Fruit fly (Drosophila melanogaster) whole organism, pupa: Measurements from ENCODE around the gene dwg.
A peak's percentile ranks its signal among the peaks of the same experiment; 100 is the strongest.

ENCODE experiments used
- CG10348 ChIP-seq: fragments of 200-800 bp; sonication (Bioruptor generic); IDR thresholded peaks from 2 replicates; pipeline ENCODE4 v1.3.6; 2022; ENCODE audit warnings: missing biosample characterization, missing genetic modification characterization
- CG12605 ChIP-seq: fragments of 200-800 bp; sonication (Bioruptor generic); IDR thresholded peaks from 2 replicates; pipeline ENCODE4 v1.3.6; 2022; ENCODE audit warnings: missing biosample characterization, missing genetic modification characterization
- CG13204 ChIP-seq: fragments of 200-800 bp; sonication (Bioruptor generic); optimal IDR thresholded peaks from 2 replicates; lab custom pipeline; 2018; ENCODE audit warnings: missing biosample characterization, mild to moderate bottlenecking, missing genetic modification characterization, moderate library complexity
- CG14655 ChIP-seq: fragments of 200-800 bp; sonication (Bioruptor generic); optimal IDR thresholded peaks from 3 replicates; lab custom pipeline; 2017; ENCODE audit warnings: mild to moderate bottlenecking, missing biosample characterization, missing genetic modification reagents, missing genetic modification characterization
- CG15710 ChIP-seq: fragments of 200-800 bp; sonication (Bioruptor generic); optimal IDR thresholded peaks from 2 replicates; lab custom pipeline; 2018; ENCODE audit warnings: missing biosample characterization, mild to moderate bottlenecking, missing genetic modification characterization, moderate library complexity
- CG17806 ChIP-seq: fragments of 200-800 bp; sonication (Bioruptor generic); optimal IDR thresholded peaks from 2 replicates; lab custom pipeline; 2018; ENCODE audit warnings: missing biosample characterization, mild to moderate bottlenecking, missing genetic modification characterization, moderate library complexity
- CG32121 ChIP-seq: fragments of 200-800 bp; sonication (Bioruptor generic); IDR thresholded peaks from 2 replicates; pipeline ENCODE4 v1.3.6; 2022; ENCODE audit warnings: missing biosample characterization, missing genetic modification characterization
- CG34367 ChIP-seq: fragments of 200-800 bp; sonication (Bioruptor generic); optimal IDR thresholded peaks from 2 replicates; lab custom pipeline; 2018; ENCODE audit warnings: missing biosample characterization, mild to moderate bottlenecking, missing genetic modification characterization
- CG4496 ChIP-seq: fragments of 200-800 bp; sonication (Bioruptor generic); IDR thresholded peaks from 3 replicates; pipeline ENCODE4 v1.3.6; 2022; ENCODE audit warnings: missing biosample characterization, missing genetic modification characterization
- CG8159 ChIP-seq: fragments of 200-800 bp; sonication (Bioruptor generic); optimal IDR thresholded peaks from 3 replicates; lab custom pipeline; 2018; ENCODE audit warnings: missing biosample characterization, mild to moderate bottlenecking, missing genetic modification characterization, moderate library complexity
- CG8301 ChIP-seq: fragments of 200-800 bp; sonication (Bioruptor generic); optimal IDR thresholded peaks from 2 replicates; lab custom pipeline; 2018; ENCODE audit warnings: missing biosample characterization, mild to moderate bottlenecking, missing genetic modification characterization
- CG9948 ChIP-seq: fragments of 200-800 bp; sonication (Bioruptor generic); optimal IDR thresholded peaks from 2 replicates; lab custom pipeline; 2018; ENCODE audit warnings: missing biosample characterization, mild to moderate bottlenecking, missing genetic modification characterization, moderate library complexity
- D1 ChIP-seq: fragments of 200-800 bp; sonication (Bioruptor generic); optimal IDR thresholded peaks from 2 replicates; lab custom pipeline; 2018; ENCODE audit warnings: missing biosample characterization, mild to moderate bottlenecking, missing genetic modification characterization, moderate library complexity
- EcR ChIP-seq: fragments of 200-800 bp; sonication (Bioruptor generic); optimal IDR thresholded peaks from 3 replicates; lab custom pipeline; 2019; ENCODE audit warnings: missing biosample characterization, missing genetic modification characterization, mild to moderate bottlenecking, moderate library complexity, missing genetic modification reagents
- Ets98B ChIP-seq: fragments of 200-800 bp; sonication (Bioruptor generic); IDR thresholded peaks from 2 replicates; pipeline ENCODE4 v1.3.6; 2022; ENCODE audit warnings: missing biosample characterization, missing genetic modification characterization
- Pif1A ChIP-seq: fragments of 200-800 bp; sonication (Bioruptor generic); optimal IDR thresholded peaks from 3 replicates; lab custom pipeline; 2016; ENCODE audit warnings: missing biosample characterization, missing genetic modification characterization
- Pif1B ChIP-seq: fragments of 200-800 bp; sonication (Bioruptor generic); optimal IDR thresholded peaks from 3 replicates; lab custom pipeline; 2016; ENCODE audit warnings: missing biosample characterization, missing genetic modification characterization
- Snoo ChIP-seq: fragments of 200-800 bp; sonication (Bioruptor generic); optimal IDR thresholded peaks from 3 replicates; lab custom pipeline; 2017; ENCODE audit warnings: missing biosample characterization, mild to moderate bottlenecking, missing genetic modification characterization, inconsistent platforms
- fd96Ca ChIP-seq: fragments of 200-800 bp; sonication (Bioruptor generic); IDR thresholded peaks from 3 replicates; pipeline ENCODE4 v1.3.6; 2022; ENCODE audit warnings: missing biosample characterization, missing genetic modification characterization
- gl ChIP-seq: fragments of 200-800 bp; sonication (Bioruptor generic); optimal IDR thresholded peaks from 2 replicates; lab custom pipeline; 2018; ENCODE audit warnings: missing biosample characterization, mild to moderate bottlenecking, missing genetic modification characterization
- rn ChIP-seq: fragments of 200-800 bp; sonication (Bioruptor generic); IDR thresholded peaks from 2 replicates; pipeline ENCODE4 v1.3.6; 2022; ENCODE audit warnings: missing biosample characterization, missing genetic modification characterization

Gene dwg

DNA sequence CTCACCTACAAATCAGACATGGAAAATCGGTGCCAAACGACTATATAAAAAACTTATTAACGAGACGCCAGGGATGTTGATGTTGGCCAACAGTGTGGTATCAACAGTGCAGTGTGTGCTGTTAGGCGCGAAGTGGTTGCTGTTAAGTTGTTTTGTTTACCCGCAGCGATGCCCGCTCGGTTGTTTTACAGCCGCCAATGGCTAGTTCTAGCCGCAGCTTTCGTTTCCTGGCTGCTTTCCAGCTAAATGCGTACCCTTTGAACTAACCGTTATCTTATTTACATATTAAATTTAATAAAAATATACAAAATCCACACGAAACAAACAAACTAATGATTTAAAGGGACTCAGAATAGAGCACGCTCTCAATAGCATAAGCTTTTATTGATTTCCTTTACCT, 11.2 kb downstream of the dwg start, which contains the start of gene crm:
Gene crm (minus strand): TSS at position 111 of the 400 bp plus-strand sequence.
- TF ChIP-seq CG8159 (tag; lab: Kevin White, UChicago): no peak
- TF ChIP-seq CG4496: 0 out of 3 replicates have a peak, but pooled peaks have one; percentile 24

dm6 chrX:2740084-2740483, 12.6 kb downstream of the dwg start, which contains the start of gene kirre:
TSS of gene kirre (plus strand) at chrX:2740384.
- TF ChIP-seq CG8159 (tag; lab: Kevin White, UChicago): no peak
- no peak for TF ChIP-seq Pif1B
- no peak for TF ChIP-seq rn
- no peak for TF ChIP-seq CG14655
- no peak for TF ChIP-seq Snoo (tag; lab: Kevin White, UChicago)
- no peak for TF ChIP-seq CG4496
- no peak for TF ChIP-seq fd96Ca (GFP tag; lab: Robert Waterston, UW)
- TF ChIP-seq Pif1A (GFP tag; lab: Kevin White, UChicago): no peak

dm6 chrX:2742067-2742466, 14.6 kb downstream of the dwg start:
- no peak for TF ChIP-seq rn
- peak; percentile 8 for TF ChIP-seq CG9948 (tag; lab: Kevin White, UChicago)
- peak; percentile 55 for TF ChIP-seq Pif1B
- peak; percentile 45; the same call in 1 of the 2 replicates for TF ChIP-seq CG32121 (GFP tag; lab: Robert Waterston, UW)
- TF ChIP-seq CG12605 (GFP tag; lab: Robert Waterston, UW): peak; percentile 85
- peak; percentile 65 for TF ChIP-seq gl (tag; lab: Kevin White, UChicago)
- TF ChIP-seq CG8301: peak; percentile 3
- no peak for TF ChIP-seq Snoo (tag; lab: Kevin White, UChicago)
- TF ChIP-seq fd96Ca (GFP tag; lab: Robert Waterston, UW): no peak
- no peak for TF ChIP-seq CG17806 (tag; lab: Kevin White, UChicago)
- no peak for TF ChIP-seq D1 (tag; lab: Kevin White, UChicago)
- no peak for TF ChIP-seq CG13204
- TF ChIP-seq CG8159 (tag; lab: Kevin White, UChicago): peak; percentile 12
- no peak for TF ChIP-seq CG14655
- peak; percentile 50 for TF ChIP-seq Pif1A (GFP tag; lab: Kevin White, UChicago)
- TF ChIP-seq Ets98B (GFP tag; lab: Robert Waterston, UW): peak; percentile 62; the same call in 1 of the 2 replicates
- TF ChIP-seq CG34367 (tag; lab: Kevin White, UChicago): peak; percentile 30
- peak; percentile 41 for TF ChIP-seq CG15710
- peak; percentile 59; the same call in 2 of the 3 replicates for TF ChIP-seq CG4496
- no peak for TF ChIP-seq EcR
- TF ChIP-seq CG10348 (GFP tag; lab: Robert Waterston, UW): no peak

DNA sequence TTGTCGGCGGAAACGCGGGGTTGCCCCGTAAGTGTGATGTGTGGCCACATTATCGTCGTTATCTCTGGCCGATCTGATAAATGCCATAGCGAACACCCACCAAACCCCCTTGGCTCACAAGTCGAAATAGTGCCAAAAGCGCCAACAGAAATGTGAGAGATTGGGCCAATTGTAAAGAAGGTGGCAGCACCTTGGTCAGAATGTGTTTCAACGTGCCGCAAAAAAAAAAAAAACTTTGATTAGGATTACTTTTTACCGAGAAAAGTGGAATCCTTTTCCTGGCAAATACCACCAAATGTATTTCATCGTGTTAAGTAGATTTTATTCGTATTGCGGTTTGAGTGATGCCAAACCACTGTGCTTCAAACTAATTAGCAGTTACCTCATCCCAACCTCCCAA, 15.5 kb downstream of the dwg start:
- peak; percentile 17 for TF ChIP-seq Pif1A (GFP tag; lab: Kevin White, UChicago)
- no peak for TF ChIP-seq CG14655
- TF ChIP-seq D1 (tag; lab: Kevin White, UChicago): no peak
- TF ChIP-seq Snoo (tag; lab: Kevin White, UChicago): peak; percentile 1
- TF ChIP-seq CG17806 (tag; lab: Kevin White, UChicago): no peak
- TF ChIP-seq fd96Ca (GFP tag; lab: Robert Waterston, UW): peak; percentile 74
- peak; percentile 25; the same call in 1 of the 2 replicates for TF ChIP-seq CG12605 (GFP tag; lab: Robert Waterston, UW)
- peak; percentile 79 for TF ChIP-seq CG4496
- peak; percentile 80 for TF ChIP-seq Ets98B (GFP tag; lab: Robert Waterston, UW)
- TF ChIP-seq Pif1B: no peak
- TF ChIP-seq CG10348 (GFP tag; lab: Robert Waterston, UW): no peak
- TF ChIP-seq CG32121 (GFP tag; lab: Robert Waterston, UW): peak; percentile 75
- no peak for TF ChIP-seq CG34367 (tag; lab: Kevin White, UChicago)

- no peak for TF ChIP-seq CG32121 (GFP tag; lab: Robert Waterston, UW)
- 0 out of 2 replicates have a peak, but pooled peaks have one; percentile 4 for TF ChIP-seq CG12605 (GFP tag; lab: Robert Waterston, UW)
- TF ChIP-seq CG34367 (tag; lab: Kevin White, UChicago): no peak
Measured at dm6 chrX:2743601-2744000, 16.1 kb downstream of the dwg start.

dm6 chrX:2744042-2744441, 16.5 kb downstream of the dwg start, which contains the start of gene Syx4:
TSS of gene Syx4 (minus strand) at chrX:2744076.
- TF ChIP-seq CG9948 (tag; lab: Kevin White, UChicago) (peak; percentile 82), fd96Ca (GFP tag; lab: Robert Waterston, UW) (peak; percentile 91), D1 (tag; lab: Kevin White, UChicago) (peak; percentile 64), CG13204 (peak; percentile 30), CG10348 (GFP tag; lab: Robert Waterston, UW) (peak; percentile 76), CG14655 (peak; percentile 89), Pif1B (peak; percentile 92), CG12605 (GFP tag; lab: Robert Waterston, UW) (peak; percentile 96), Pif1A (GFP tag; lab: Kevin White, UChicago) (peak; percentile 91), CG8301 (peak; percentile 87), CG8159 (tag; lab: Kevin White, UChicago) (peak; percentile 90), CG4496 (peak; percentile 98), CG34367 (tag; lab: Kevin White, UChicago) (peak; percentile 89), CG17806 (tag; lab: Kevin White, UChicago) (peak; percentile 88), rn (peak; percentile 86), Snoo (tag; lab: Kevin White, UChicago) (peak; percentile 79), CG32121 (GFP tag; lab: Robert Waterston, UW) (peak; percentile 94), gl (tag; lab: Kevin White, UChicago) (peak; percentile 78), EcR (no peak), Ets98B (GFP tag; lab: Robert Waterston, UW) (peak; percentile 96), CG15710 (peak; percentile 90)
